Worm (Caenorhabditis elegans) whole organism, L2 larva: ENCODE results near the gene slc-36.3.

ENCODE experiments used
- C34F6.9 ChIP-seq: fragments of 150-350 bp; optimal IDR thresholded peaks from 2 replicates; lab custom pipeline; 2014; ENCODE audit warnings: missing biosample characterization, missing genetic modification characterization
- alr-1 ChIP-seq: fragments of 150-350 bp; optimal IDR thresholded peaks from 2 replicates; lab custom pipeline; 2014; ENCODE audit warnings: missing biosample characterization, missing genetic modification characterization
- ama-1 ChIP-seq: fragments of 150-350 bp; optimal IDR thresholded peaks from 2 replicates; lab custom pipeline; 2018; ENCODE audit warnings: inconsistent platforms
- lin-39 ChIP-seq: fragments of 150-350 bp; optimal IDR thresholded peaks from 2 replicates; lab custom pipeline; 2014; ENCODE audit warnings: missing biosample characterization, missing genetic modification reagents, missing genetic modification characterization
- nhr-10 ChIP-seq: sonication (generic microtip); optimal IDR thresholded peaks from 2 replicates; lab custom pipeline; 2017; ENCODE audit warnings: missing biosample characterization, missing genetic modification characterization
- nhr-11 ChIP-seq: fragments of 150-350 bp; optimal IDR thresholded peaks from 2 replicates; lab custom pipeline; 2014; ENCODE audit warnings: missing biosample characterization, missing genetic modification characterization
- unc-62 ChIP-seq: fragments of 150-350 bp; optimal IDR thresholded peaks from 2 replicates; lab custom pipeline; 2014; ENCODE audit warnings: missing biosample characterization, missing genetic modification reagents, missing genetic modification characterization

DNA sequence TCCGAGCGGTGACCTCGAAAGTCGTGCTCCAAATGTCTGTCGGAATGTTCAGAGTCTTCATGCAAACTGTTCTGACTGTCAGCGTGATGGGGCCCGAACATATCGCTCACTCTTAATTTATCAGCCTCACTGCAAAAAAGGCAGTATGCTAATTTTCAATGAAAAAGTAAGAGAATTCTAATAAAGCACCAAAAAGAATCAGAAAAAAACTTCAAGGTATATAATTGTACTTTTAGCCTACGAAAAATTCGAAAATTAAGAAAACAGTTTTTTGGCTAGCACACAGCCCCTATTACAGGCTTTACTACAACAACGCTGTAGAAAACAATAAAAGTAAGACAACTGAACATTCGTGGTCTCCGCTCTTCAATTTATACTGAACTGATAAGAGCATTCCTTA, 17.8 kb upstream of the slc-36.3 start, which contains the start of gene F26F2.1:
- TF ChIP-seq nhr-11 (no peak), unc-62 (GFP tag; lab: Kevin White, UChicago) (no peak), nhr-10 (tag; lab: Kevin White, UChicago) (no peak), lin-39 (no peak), ama-1 (lab: Kevin White, UChicago) (no peak), C34F6.9 (tag; lab: Kevin White, UChicago) (no peak), alr-1 (no peak)
